Worm (Caenorhabditis elegans) whole organism, L3 larva: ENCODE measurements around the gene mrps-34.
A peak's percentile ranks its signal among the peaks of the same experiment; 100 is the strongest.

ENCODE experiments used
- R02D3.7 ChIP-seq: fragments of 150-350 bp; optimal IDR thresholded peaks from 2 replicates; lab custom pipeline; 2014; ENCODE audit warnings: missing biosample characterization, missing genetic modification characterization
- ceh-82 ChIP-seq: fragments of 150-350 bp; optimal IDR thresholded peaks from 2 replicates; lab custom pipeline; 2014; ENCODE audit warnings: missing biosample characterization, missing genetic modification characterization
- egl-5 ChIP-seq: fragments of 150-350 bp; optimal IDR thresholded peaks from 2 replicates; lab custom pipeline; 2017; ENCODE audit warnings: missing biosample characterization, missing genetic modification reagents, missing genetic modification characterization, inconsistent platforms
- fkh-10 ChIP-seq: sonication (generic microtip); optimal IDR thresholded peaks from 2 replicates; lab custom pipeline; 2017; ENCODE audit warnings: missing biosample characterization, missing genetic modification reagents, missing genetic modification characterization
- nfya-1 ChIP-seq: sonication (generic microtip); optimal IDR thresholded peaks from 2 replicates; lab custom pipeline; 2017; ENCODE audit warnings: missing genetic modification characterization, mild to moderate bottlenecking, missing compliant biosample characterization, antibody characterized with exemption, moderate library complexity; ENCODE audit not compliant: insufficient read depth
- nhr-76 ChIP-seq: fragments of 150-350 bp; sonication (generic microtip); optimal IDR thresholded peaks from 5 replicates; lab custom pipeline; 2014; ENCODE audit warnings: missing biosample characterization, missing genetic modification characterization
- pha-4 ChIP-seq: fragments of 150-350 bp; optimal IDR thresholded peaks from 2 replicates; lab custom pipeline; 2014; ENCODE audit warnings: missing biosample characterization, missing genetic modification reagents, missing genetic modification characterization
- sea-2 ChIP-seq: fragments of 150-350 bp; sonication (generic microtip); optimal IDR thresholded peaks from 4 replicates; lab custom pipeline; 2014; ENCODE audit warnings: missing biosample characterization, missing genetic modification reagents, missing genetic modification characterization
- snpc-4 ChIP-seq: fragments of 150-350 bp; optimal IDR thresholded peaks from 2 replicates; lab custom pipeline; 2014; ENCODE audit warnings: missing biosample characterization, missing genetic modification characterization
- tbx-2 ChIP-seq: sonication (generic microtip); optimal IDR thresholded peaks from 2 replicates; lab custom pipeline; 2016; ENCODE audit warnings: mild to moderate bottlenecking, missing genetic modification characterization, missing compliant biosample characterization
- ztf-11 ChIP-seq: fragments of 150-350 bp; optimal IDR thresholded peaks from 2 replicates; lab custom pipeline; 2014; ENCODE audit warnings: missing biosample characterization, missing genetic modification characterization

DNA sequence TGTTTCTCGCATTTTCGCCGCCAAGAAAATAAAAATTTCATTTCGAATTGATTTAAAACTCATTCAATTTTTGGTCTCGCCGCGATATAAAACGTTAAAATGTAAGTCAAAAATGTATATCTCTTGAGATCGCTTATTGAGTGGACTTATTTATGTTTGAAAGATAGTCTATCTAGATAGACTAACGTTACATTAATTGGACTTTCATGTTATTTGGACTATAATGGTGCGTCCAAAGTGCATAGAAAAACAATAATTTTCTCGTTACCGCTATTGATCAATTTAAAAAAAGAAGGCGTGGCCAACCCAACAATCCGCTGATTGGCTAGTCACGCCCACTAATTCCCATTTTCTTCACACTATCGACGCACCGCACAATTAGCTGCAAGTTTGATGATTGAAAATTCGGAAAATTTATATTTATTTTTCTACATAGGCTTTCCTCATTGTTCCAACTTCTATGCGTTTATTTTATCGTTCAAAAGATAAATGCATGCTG, 41.9 kb upstream of the mrps-34 start, which contains the start of gene F35G12.5:
- TF ChIP-seq tbx-2 (tag; lab: Kevin White, UChicago) (no peak), egl-5 (tag; lab: Kevin White, UChicago) (no peak), R02D3.7 (tag; lab: Kevin White, UChicago) (no peak), pha-4 (no peak), ceh-82 (tag; lab: Kevin White, UChicago) (no peak), sea-2 (GFP tag; lab: Kevin White, UChicago) (no peak), ztf-11 (tag; lab: Kevin White, UChicago) (no peak), nfya-1 (tag; lab: Kevin White, UChicago) (peak; percentile 97), nhr-76 (tag; lab: Kevin White, UChicago) (no peak), fkh-10 (GFP tag; lab: Kevin White, UChicago) (no peak), snpc-4 (no peak)
